Fruit fly (Drosophila melanogaster) whole organism, embryonic: Measurements from ENCODE around the gene ATPsynG.

Source experiments
- Asciz ChIP-seq: fragments of 200-800 bp; sonication (Bioruptor generic); optimal IDR thresholded peaks from 2 replicates; lab custom pipeline; 2017; ENCODE audit warnings: missing biosample characterization, mild to moderate bottlenecking, missing genetic modification characterization, missing genetic modification reagents
- Bgb ChIP-seq: fragments of 200-800 bp; sonication (Bioruptor generic); IDR thresholded peaks from 2 replicates; pipeline ENCODE4 v1.3.6; 2022; ENCODE audit warnings: missing biosample characterization, missing genetic modification characterization; ENCODE audit not compliant: partially characterized antibody
- CG10147 ChIP-seq: fragments of 200-800 bp; sonication (Bioruptor generic); optimal IDR thresholded peaks from 2 replicates; lab custom pipeline; 2019; ENCODE audit warnings: missing biosample characterization, mild to moderate bottlenecking, missing genetic modification characterization, moderate library complexity
- CG11695 ChIP-seq: fragments of 200-800 bp; sonication (Bioruptor generic); IDR thresholded peaks from 3 replicates; pipeline ENCODE4 v1.3.6; 2022; ENCODE audit warnings: missing biosample characterization, missing genetic modification characterization
- CG12104 ChIP-seq: fragments of 200-800 bp; sonication (Bioruptor generic); optimal IDR thresholded peaks from 3 replicates; lab custom pipeline; 2016; ENCODE audit warnings: missing biosample characterization, missing genetic modification characterization
- CG12391 ChIP-seq: fragments of 200-800 bp; sonication (Bioruptor generic); optimal IDR thresholded peaks from 3 replicates; lab custom pipeline; 2018; ENCODE audit warnings: missing biosample characterization, mild to moderate bottlenecking, missing genetic modification characterization, moderate library complexity
- CG13424 ChIP-seq: fragments of 200-800 bp; sonication (Bioruptor generic); optimal IDR thresholded peaks from 2 replicates; lab custom pipeline; 2019; ENCODE audit warnings: missing biosample characterization, mild to moderate bottlenecking, missing genetic modification characterization, moderate library complexity
- CG13775 ChIP-seq: fragments of 200-800 bp; sonication (Bioruptor generic); optimal IDR thresholded peaks from 3 replicates; lab custom pipeline; 2017; ENCODE audit warnings: missing biosample characterization, mild to moderate bottlenecking, missing genetic modification characterization
- CG17328 ChIP-seq: fragments of 200-800 bp; sonication (Bioruptor generic); IDR thresholded peaks from 2 replicates; pipeline ENCODE4 v1.3.6; 2022; ENCODE audit warnings: missing biosample characterization, missing genetic modification characterization
- CG2116 ChIP-seq: fragments of 200-800 bp; sonication (Bioruptor generic); optimal IDR thresholded peaks from 3 replicates; lab custom pipeline; 2018; ENCODE audit warnings: missing biosample characterization, mild to moderate bottlenecking, missing genetic modification characterization
- CG2199 ChIP-seq: fragments of 200-800 bp; sonication (Bioruptor generic); IDR thresholded peaks from 3 replicates; pipeline ENCODE4 v1.3.6; 2022; ENCODE audit warnings: missing biosample characterization, missing genetic modification characterization
- CG31441 ChIP-seq: fragments of 200-800 bp; sonication (Bioruptor generic); IDR thresholded peaks from 2 replicates; pipeline ENCODE4 v1.3.6; 2022; ENCODE audit warnings: missing biosample characterization, missing genetic modification characterization
- CG3163 ChIP-seq: fragments of 200-800 bp; sonication (Bioruptor generic); optimal IDR thresholded peaks from 3 replicates; lab custom pipeline; 2016; ENCODE audit warnings: missing biosample characterization, missing genetic modification characterization
- CG32532 ChIP-seq: fragments of 200-800 bp; sonication (Bioruptor generic); IDR thresholded peaks from 2 replicates; pipeline ENCODE4 v1.3.6; 2022; ENCODE audit warnings: missing biosample characterization, missing genetic modification characterization
- CG33213 ChIP-seq: fragments of 200-800 bp; sonication (Bioruptor generic); optimal IDR thresholded peaks from 3 replicates; lab custom pipeline; 2016; ENCODE audit warnings: missing biosample characterization, missing genetic modification characterization
- CG4707 ChIP-seq: fragments of 200-800 bp; sonication (Bioruptor generic); optimal IDR thresholded peaks from 2 replicates; lab custom pipeline; 2018; ENCODE audit warnings: missing biosample characterization, mild to moderate bottlenecking, missing genetic modification characterization, moderate library complexity
- CG4854 ChIP-seq: fragments of 200-800 bp; sonication (Bioruptor generic); optimal IDR thresholded peaks from 2 replicates; lab custom pipeline; 2016; ENCODE audit warnings: missing biosample characterization, missing genetic modification characterization, inconsistent platforms
- CG5180 ChIP-seq: fragments of 200-800 bp; sonication (Bioruptor generic); optimal IDR thresholded peaks from 3 replicates; lab custom pipeline; 2017; ENCODE audit warnings: missing biosample characterization, missing genetic modification characterization, mild to moderate bottlenecking, moderate library complexity, missing genetic modification reagents
- CG6175 ChIP-seq: fragments of 200-800 bp; sonication (Bioruptor generic); IDR thresholded peaks from 3 replicates; pipeline ENCODE4 v1.3.6; 2022; ENCODE audit warnings: missing biosample characterization, missing genetic modification characterization
- CG8359 ChIP-seq: fragments of 200-800 bp; sonication (Bioruptor generic); optimal IDR thresholded peaks from 2 replicates; lab custom pipeline; 2017; ENCODE audit warnings: missing biosample characterization, mild to moderate bottlenecking, missing genetic modification characterization, borderline replicate concordance
- CoRest ChIP-seq: fragments of 200-800 bp; sonication (Bioruptor generic); optimal IDR thresholded peaks from 3 replicates; lab custom pipeline; 2018; ENCODE audit warnings: missing biosample characterization, mild to moderate bottlenecking, missing genetic modification characterization, moderate library complexity
- Dref ChIP-seq: fragments of 200-800 bp; sonication (Bioruptor generic); IDR thresholded peaks from 2 replicates; pipeline ENCODE4 v1.3.6; 2022; ENCODE audit warnings: missing biosample characterization, missing genetic modification characterization
- Fer2 ChIP-seq: fragments of 200-800 bp; sonication (Bioruptor generic); optimal IDR thresholded peaks from 2 replicates; lab custom pipeline; 2018; ENCODE audit warnings: missing biosample characterization, mild to moderate bottlenecking, missing genetic modification characterization, moderate library complexity
- Jarid2 ChIP-seq: fragments of 200-800 bp; sonication (Bioruptor generic); optimal IDR thresholded peaks from 3 replicates; lab custom pipeline; 2017; ENCODE audit warnings: mild to moderate bottlenecking, missing biosample characterization, missing genetic modification reagents, missing genetic modification characterization
- Myb ChIP-seq: fragments of 200-800 bp; sonication (Bioruptor generic); optimal IDR thresholded peaks from 2 replicates; lab custom pipeline; 2016; ENCODE audit warnings: missing biosample characterization, missing genetic modification characterization
- NFAT ChIP-seq: fragments of 200-800 bp; sonication (Bioruptor generic); IDR thresholded peaks from 2 replicates; pipeline ENCODE4 v1.3.6; 2022; ENCODE audit warnings: missing biosample characterization, missing genetic modification characterization
- NK7.1 ChIP-seq: fragments of 200-800 bp; sonication (Bioruptor generic); optimal IDR thresholded peaks from 3 replicates; lab custom pipeline; 2016; ENCODE audit warnings: missing biosample characterization, missing genetic modification characterization
- Nf-YC ChIP-seq: fragments of 200-800 bp; optimal IDR thresholded peaks from 3 replicates; lab custom pipeline; 2019; ENCODE audit warnings: missing biosample characterization, mild to moderate bottlenecking, missing genetic modification characterization, moderate library complexity
- Side ChIP-seq: fragments of 200-800 bp; sonication (Bioruptor generic); optimal IDR thresholded peaks from 2 replicates; lab custom pipeline; 2016; ENCODE audit warnings: missing biosample characterization, missing genetic modification characterization
- TFAM ChIP-seq: fragments of 200-800 bp; sonication (Bioruptor generic); optimal IDR thresholded peaks from 2 replicates; lab custom pipeline; 2017; ENCODE audit warnings: missing biosample characterization, missing genetic modification characterization, inconsistent platforms
- ab ChIP-seq: fragments of 200-800 bp; sonication (Bioruptor generic); optimal IDR thresholded peaks from 2 replicates; lab custom pipeline; 2016; ENCODE audit warnings: missing biosample characterization, missing genetic modification characterization
- amos ChIP-seq: fragments of 200-800 bp; sonication (Bioruptor generic); IDR thresholded peaks from 2 replicates; pipeline ENCODE4 v1.3.6; 2022; ENCODE audit warnings: missing biosample characterization, missing genetic modification characterization; ENCODE audit not compliant: partially characterized antibody
- ara ChIP-seq: fragments of 200-800 bp; sonication (Bioruptor generic); IDR thresholded peaks from 2 replicates; pipeline ENCODE4 v1.3.6; 2022; ENCODE audit warnings: missing biosample characterization, missing genetic modification characterization
- bab2 ChIP-seq: fragments of 200-800 bp; sonication (Bioruptor generic); optimal IDR thresholded peaks from 2 replicates; lab custom pipeline; 2016; ENCODE audit warnings: missing biosample characterization, missing genetic modification characterization
- cato ChIP-seq: fragments of 200-800 bp; sonication (Bioruptor generic); optimal IDR thresholded peaks from 2 replicates; lab custom pipeline; 2016; ENCODE audit warnings: missing biosample characterization, missing genetic modification characterization, borderline replicate concordance
- cwo ChIP-seq: fragments of 200-800 bp; sonication (Bioruptor generic); optimal IDR thresholded peaks from 3 replicates; lab custom pipeline; 2017; ENCODE audit warnings: missing biosample characterization, missing genetic modification characterization, mild to moderate bottlenecking, moderate library complexity, missing genetic modification reagents
- da ChIP-seq: fragments of 200-800 bp; sonication (Bioruptor generic); optimal IDR thresholded peaks from 2 replicates; lab custom pipeline; 2016; ENCODE audit warnings: missing biosample characterization, missing genetic modification characterization
- dimm ChIP-seq: fragments of 200-800 bp; sonication (Bioruptor generic); IDR thresholded peaks from 2 replicates; pipeline ENCODE4 v1.3.6; 2022; ENCODE audit warnings: missing biosample characterization, missing genetic modification characterization
- dmrt11E ChIP-seq: fragments of 200-800 bp; sonication (Bioruptor generic); optimal IDR thresholded peaks from 3 replicates; lab custom pipeline; 2018; ENCODE audit warnings: missing biosample characterization, mild to moderate bottlenecking, missing genetic modification characterization, moderate library complexity
- exex ChIP-seq: fragments of 200-800 bp; sonication (Bioruptor generic); optimal IDR thresholded peaks from 4 replicates; lab custom pipeline; 2018; ENCODE audit warnings: missing biosample characterization, mild to moderate bottlenecking, missing genetic modification characterization, moderate library complexity
- fd3F ChIP-seq: fragments of 200-800 bp; sonication (Bioruptor generic); optimal IDR thresholded peaks from 2 replicates; lab custom pipeline; 2018; ENCODE audit warnings: missing biosample characterization, mild to moderate bottlenecking, missing genetic modification characterization, moderate library complexity
- gfzf ChIP-seq: fragments of 200-800 bp; sonication (Bioruptor generic); optimal IDR thresholded peaks from 2 replicates; lab custom pipeline; 2016; ENCODE audit warnings: missing biosample characterization, mild to moderate bottlenecking, missing genetic modification characterization, moderate library complexity
- lmd ChIP-seq: fragments of 200-800 bp; sonication (Bioruptor generic); IDR thresholded peaks from 2 replicates; pipeline ENCODE4 v1.3.6; 2022; ENCODE audit warnings: missing biosample characterization, missing genetic modification characterization
- otp ChIP-seq: fragments of 200-800 bp; sonication (Bioruptor generic); IDR thresholded peaks from 3 replicates; pipeline ENCODE4, ENCODE4 v1.3.6; 2022; ENCODE audit warnings: missing biosample characterization, missing genetic modification characterization
- peb ChIP-seq: fragments of 200-800 bp; sonication (Bioruptor generic); IDR thresholded peaks from 2 replicates; pipeline ENCODE4 v1.3.6; 2022; ENCODE audit warnings: missing biosample characterization, missing genetic modification characterization
- pita ChIP-seq: fragments of 200-800 bp; sonication (Bioruptor generic); optimal IDR thresholded peaks from 2 replicates; lab custom pipeline; 2017; ENCODE audit warnings: missing biosample characterization, mild to moderate bottlenecking, missing genetic modification characterization
- run ChIP-seq: fragments of 200-800 bp; sonication (Bioruptor generic); optimal IDR thresholded peaks from 3 replicates; lab custom pipeline; 2018; ENCODE audit warnings: missing biosample characterization, mild to moderate bottlenecking, missing genetic modification characterization
- shn ChIP-seq: fragments of 200-800 bp; sonication (Bioruptor generic); optimal IDR thresholded peaks from 3 replicates; lab custom pipeline; 2016; ENCODE audit warnings: missing biosample characterization, missing genetic modification characterization
- sima ChIP-seq: fragments of 200-800 bp; sonication (Bioruptor generic); optimal IDR thresholded peaks from 2 replicates; lab custom pipeline; 2016; ENCODE audit warnings: missing biosample characterization, missing genetic modification characterization
- sna ChIP-seq: fragments of 200-800 bp; sonication (Bioruptor generic); IDR thresholded peaks from 2 replicates; pipeline ENCODE4 v1.3.6; 2022; ENCODE audit warnings: missing biosample characterization, missing genetic modification characterization; ENCODE audit not compliant: partially characterized antibody
- twi ChIP-seq: fragments of 200-800 bp; optimal IDR thresholded peaks from 2 replicates; lab custom pipeline; 2019; ENCODE audit warnings: missing biosample characterization, mild to moderate bottlenecking, missing genetic modification characterization, moderate library complexity

ATPsynG gene

dm6 chr2L:10964493-10964892 is 11.7 kb downstream of the ATPsynG start (continued):
- no peak for TF ChIP-seq Fer2 (tag; lab: Kevin White, UChicago)
- TF ChIP-seq CG4707 (GFP tag; lab: Kevin White, UChicago): no peak
- TF ChIP-seq CG2199: peak; percentile 62; the same call in 1 of the 3 replicates
- no peak for TF ChIP-seq peb
- TF ChIP-seq CG3163: no peak
- TF ChIP-seq CG2116 (GFP tag; lab: Kevin White, UChicago): no peak
- TF ChIP-seq pita (GFP tag; lab: Kevin White, UChicago): peak; percentile 49
- TF ChIP-seq CG33213 (GFP tag; lab: Kevin White, UChicago): peak; percentile 38
- TF ChIP-seq TFAM (GFP tag; lab: Kevin White, UChicago): no peak
- TF ChIP-seq ara (GFP tag; lab: Robert Waterston, UW): no peak; the same call in 1 of the 2 replicates
- no peak for TF ChIP-seq CG6175
- TF ChIP-seq cwo (GFP tag; lab: Kevin White, UChicago): no peak
- TF ChIP-seq da (GFP tag; lab: Kevin White, UChicago): no peak
- no peak for TF ChIP-seq twi
- no peak for TF ChIP-seq sna
- TF ChIP-seq Dref (GFP tag; lab: Robert Waterston, UW): no peak
- TF ChIP-seq ab (GFP tag; lab: Kevin White, UChicago): no peak
- no peak for TF ChIP-seq CG12104 (GFP tag; lab: Kevin White, UChicago)
- no peak for TF ChIP-seq exex (tag; lab: Kevin White, UChicago)
- no peak for TF ChIP-seq CG32532 (GFP tag; lab: Robert Waterston, UW)
- no peak for TF ChIP-seq shn (GFP tag; lab: Kevin White, UChicago)
- no peak for TF ChIP-seq amos (GFP tag; lab: Robert Waterston, UW)
- TF ChIP-seq CG8359: no peak
- no peak for TF ChIP-seq bab2 (GFP tag; lab: Kevin White, UChicago)
- TF ChIP-seq Bgb (GFP tag; lab: Robert Waterston, UW): no peak
- TF ChIP-seq CG13424: peak; percentile 32
- TF ChIP-seq CG4854 (GFP tag; lab: Kevin White, UChicago): no peak
- TF ChIP-seq otp (GFP tag; lab: Robert Waterston, UW): no peak
- no peak for TF ChIP-seq CG11695 (GFP tag; lab: Robert Waterston, UW)
- TF ChIP-seq NFAT: no peak
- peak; percentile 24 for TF ChIP-seq dmrt11E (tag; lab: Kevin White, UChicago)
- TF ChIP-seq Asciz (GFP tag; lab: Kevin White, UChicago): peak; percentile 27
- TF ChIP-seq run (tag; lab: Kevin White, UChicago): no peak
- TF ChIP-seq lmd (GFP tag; lab: Robert Waterston, UW): no peak
- TF ChIP-seq CG12391 (tag; lab: Kevin White, UChicago): peak; percentile 30
- TF ChIP-seq Nf-YC (tag; lab: Kevin White, UChicago): no peak
- no peak for TF ChIP-seq CG5180
- no peak for TF ChIP-seq dimm (GFP tag; lab: Robert Waterston, UW)
- no peak for TF ChIP-seq CG13775 (GFP tag; lab: Kevin White, UChicago)
- TF ChIP-seq cato (GFP tag; lab: Kevin White, UChicago): no peak
- no peak for TF ChIP-seq sima
- TF ChIP-seq Side (GFP tag; lab: Kevin White, UChicago): no peak
- no peak for TF ChIP-seq Jarid2
- peak; percentile 54 for TF ChIP-seq Myb (GFP tag; lab: Kevin White, UChicago)
- 0 out of 2 replicates have a peak, but pooled peaks have one; percentile 28 for TF ChIP-seq CG31441 (GFP tag; lab: Robert Waterston, UW)
- TF ChIP-seq CG17328 (GFP tag; lab: Robert Waterston, UW): no peak
- no peak for TF ChIP-seq gfzf (GFP tag; lab: Kevin White, UChicago)
- no peak for TF ChIP-seq CG10147 (GFP tag; lab: Kevin White, UChicago)
- no peak for TF ChIP-seq fd3F (GFP tag; lab: Kevin White, UChicago)
- peak; percentile 61 for TF ChIP-seq CoRest (tag; lab: Kevin White, UChicago)
- TF ChIP-seq NK7.1 (GFP tag; lab: Kevin White, UChicago): no peak
